Worm (Caenorhabditis elegans) whole organism, L3 larva: ENCODE measurements around the gene cex-2.

ENCODE experiments used
- ama-1 ChIP-seq: fragments of 150-350 bp; optimal IDR thresholded peaks from 2 replicates; lab custom pipeline; 2018
- ceh-82 ChIP-seq: fragments of 150-350 bp; optimal IDR thresholded peaks from 2 replicates; lab custom pipeline; 2014; ENCODE audit warnings: missing biosample characterization, missing genetic modification characterization
- ceh-9 ChIP-seq: sonication (generic microtip); optimal IDR thresholded peaks from 2 replicates; lab custom pipeline; 2018; ENCODE audit warnings: missing biosample characterization, missing genetic modification characterization
- egl-27 ChIP-seq: sonication (generic microtip); optimal IDR thresholded peaks from 4 replicates; lab custom pipeline; 2017; ENCODE audit warnings: missing biosample characterization, missing genetic modification reagents, missing genetic modification characterization
- elt-1 ChIP-seq: fragments of 150-350 bp; optimal IDR thresholded peaks from 2 replicates; lab custom pipeline; 2014; ENCODE audit warnings: missing biosample characterization, missing genetic modification characterization
- elt-2 ChIP-seq: sonication (generic microtip); optimal IDR thresholded peaks from 2 replicates; lab custom pipeline; 2016; ENCODE audit warnings: missing genetic modification reagents, mild to moderate bottlenecking, missing genetic modification characterization, missing compliant biosample characterization
- elt-3 ChIP-seq, 3 experiments: fragments of 150-350 bp in 1 of 3; sonication (generic microtip) in 2 of 3; optimal IDR thresholded peaks; 2 replicates in 2 of 3; 4 replicates in 1 of 3; lab custom pipeline; 2014 to 2017; ENCODE audit warnings: missing biosample characterization in 3 of 3, missing genetic modification characterization in 3 of 3
- fkh-10 ChIP-seq: sonication (generic microtip); optimal IDR thresholded peaks from 2 replicates; lab custom pipeline; 2017; ENCODE audit warnings: missing biosample characterization, missing genetic modification reagents, missing genetic modification characterization
- fkh-2 ChIP-seq: fragments of 150-350 bp; optimal IDR thresholded peaks from 2 replicates; lab custom pipeline; 2014; ENCODE audit warnings: missing biosample characterization, missing genetic modification reagents, missing genetic modification characterization
- hmg-11 ChIP-seq: sonication (generic microtip); optimal IDR thresholded peaks from 2 replicates; lab custom pipeline; 2016; ENCODE audit warnings: missing genetic modification characterization, missing compliant biosample characterization
- lin-15B ChIP-seq: fragments of 150-350 bp; optimal IDR thresholded peaks from 2 replicates; lab custom pipeline; 2014; ENCODE audit warnings: missing biosample characterization, missing genetic modification characterization
- lin-39 ChIP-seq: fragments of 150-350 bp; optimal IDR thresholded peaks from 2 replicates; lab custom pipeline; 2018; ENCODE audit warnings: missing biosample characterization, missing genetic modification reagents, missing genetic modification characterization
- mdl-1 ChIP-seq: fragments of 150-350 bp; optimal IDR thresholded peaks from 2 replicates; lab custom pipeline; 2014; ENCODE audit warnings: missing biosample characterization, missing genetic modification characterization
- mml-1 ChIP-seq: fragments of 150-350 bp; sonication (generic microtip); optimal IDR thresholded peaks from 3 replicates; lab custom pipeline; 2014; ENCODE audit warnings: missing biosample characterization, missing genetic modification characterization
- nfya-1 ChIP-seq: sonication (generic microtip); optimal IDR thresholded peaks from 2 replicates; lab custom pipeline; 2017; ENCODE audit warnings: missing genetic modification characterization, mild to moderate bottlenecking, missing compliant biosample characterization, antibody characterized with exemption, moderate library complexity; ENCODE audit not compliant: insufficient read depth
- nhr-12 ChIP-seq: fragments of 150-350 bp; optimal IDR thresholded peaks from 2 replicates; lab custom pipeline; 2014; ENCODE audit warnings: missing biosample characterization, missing genetic modification characterization
- nhr-23 ChIP-seq: fragments of 150-350 bp; optimal IDR thresholded peaks from 2 replicates; lab custom pipeline; 2014; ENCODE audit warnings: missing biosample characterization, missing genetic modification reagents, missing genetic modification characterization
- nhr-237 ChIP-seq: fragments of 150-350 bp; optimal IDR thresholded peaks from 2 replicates; lab custom pipeline; 2014; ENCODE audit warnings: missing biosample characterization, missing genetic modification characterization
- nhr-28 ChIP-seq: fragments of 150-350 bp; optimal IDR thresholded peaks from 2 replicates; lab custom pipeline; 2014; ENCODE audit warnings: missing biosample characterization, missing genetic modification characterization
- nhr-43 ChIP-seq: sonication (generic microtip); optimal IDR thresholded peaks from 2 replicates; lab custom pipeline; 2016; ENCODE audit warnings: mild to moderate bottlenecking, missing genetic modification characterization, missing compliant biosample characterization; ENCODE audit not compliant: poor library complexity, severe bottlenecking
- nhr-77 ChIP-seq: fragments of 150-350 bp; optimal IDR thresholded peaks from 2 replicates; lab custom pipeline; 2014; ENCODE audit warnings: missing biosample characterization, missing genetic modification characterization
- pha-4 ChIP-seq: fragments of 150-350 bp; optimal IDR thresholded peaks from 2 replicates; lab custom pipeline; 2014; ENCODE audit warnings: missing biosample characterization, missing genetic modification reagents, missing genetic modification characterization
- sea-2 ChIP-seq: fragments of 150-350 bp; sonication (generic microtip); optimal IDR thresholded peaks from 4 replicates; lab custom pipeline; 2014; ENCODE audit warnings: missing biosample characterization, missing genetic modification reagents, missing genetic modification characterization
- skn-1 ChIP-seq: fragments of 150-350 bp; optimal IDR thresholded peaks from 2 replicates; lab custom pipeline; 2014; ENCODE audit warnings: missing biosample characterization, missing genetic modification characterization
- snpc-4 ChIP-seq: fragments of 150-350 bp; optimal IDR thresholded peaks from 2 replicates; lab custom pipeline; 2014; ENCODE audit warnings: missing biosample characterization, missing genetic modification characterization
- unc-39 ChIP-seq: sonication (generic microtip); optimal IDR thresholded peaks from 4 replicates; lab custom pipeline; 2017; ENCODE audit warnings: missing biosample characterization, missing genetic modification characterization
- zag-1 ChIP-seq: fragments of 150-350 bp; optimal IDR thresholded peaks from 2 replicates; lab custom pipeline; 2014; ENCODE audit warnings: missing biosample characterization, missing genetic modification characterization
- ztf-11 ChIP-seq: fragments of 150-350 bp; optimal IDR thresholded peaks from 2 replicates; lab custom pipeline; 2014; ENCODE audit warnings: missing biosample characterization, missing genetic modification characterization

cex-2 gene

DNA sequence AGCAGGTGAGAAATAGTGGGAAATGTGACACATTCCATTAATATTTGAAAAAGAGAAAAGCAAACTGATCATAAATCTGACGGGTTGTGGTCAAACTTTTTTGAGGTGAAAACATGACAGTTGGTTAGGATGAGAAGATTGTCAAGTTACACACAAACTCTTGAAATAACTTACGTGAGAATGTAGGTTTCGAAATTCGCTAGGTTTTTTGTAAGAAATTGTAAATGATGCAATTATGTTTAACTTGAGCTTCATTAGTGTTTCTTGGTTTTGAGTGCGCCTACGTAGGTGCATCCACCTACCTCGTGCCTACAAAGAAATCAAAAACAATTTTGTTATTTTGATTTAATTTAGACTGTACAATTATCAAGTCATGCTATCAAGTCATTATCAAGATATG lies at the start of gene cex-2:
TSS of gene cex-2 (minus strand) at position 101 of the 400 bp plus-strand sequence.
- TF ChIP-seq lin-15B (tag; lab: Kevin White, UChicago), result no peak
- no peak for TF ChIP-seq elt-3 (tag; optimal IDR thresholded peaks at IDR 0.05; lab: Kevin White, UChicago)
- TF ChIP-seq nfya-1, result no peak
- no peak for TF ChIP-seq nhr-77 (tag; lab: Kevin White, UChicago)
- peak; percentile 28 for TF ChIP-seq pha-4 (tag; lab: Kevin White, UChicago)
- no peak for TF ChIP-seq zag-1
- TF ChIP-seq sea-2 (GFP tag; lab: Kevin White, UChicago), result no peak
- no peak for TF ChIP-seq elt-2
- TF ChIP-seq, all 47 proteins: peak for 1

DNA sequence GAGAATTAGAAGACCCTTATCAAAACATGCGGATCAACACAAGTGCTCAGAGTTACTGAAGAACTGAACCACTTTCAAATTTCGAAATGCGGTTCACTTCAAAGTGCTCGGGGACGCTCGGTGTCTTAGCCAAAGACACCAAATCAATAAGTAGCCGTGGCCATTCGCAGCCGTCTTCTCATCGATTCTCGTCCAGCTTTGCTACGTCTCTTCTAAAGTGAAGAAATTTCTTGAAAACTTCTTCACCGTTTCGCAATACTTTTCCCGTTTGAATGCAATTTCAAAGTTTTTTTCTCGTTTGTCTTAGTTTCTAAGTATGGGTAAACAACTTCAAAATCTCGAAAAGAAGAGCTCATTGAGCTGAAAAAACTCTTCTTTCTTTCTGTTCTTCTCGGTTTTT lies 49.7 kb upstream of the cex-2 start:
- no peak for TF ChIP-seq unc-39 (tag; lab: Kevin White, UChicago)
- peak; percentile 74 for TF ChIP-seq nfya-1
- TF ChIP-seq fkh-10, result peak; percentile 31
- TF ChIP-seq ceh-9 (tag; lab: Kevin White, UChicago), result no peak
- TF ChIP-seq hmg-11 (tag; lab: Kevin White, UChicago), result peak; percentile 18
- no peak for TF ChIP-seq lin-15B (tag; lab: Kevin White, UChicago)
- TF ChIP-seq ama-1 (lab: Kevin White, UChicago), result no peak
- peak; percentile 40 for TF ChIP-seq sea-2 (GFP tag; lab: Kevin White, UChicago)
- no peak for TF ChIP-seq nhr-28
- TF ChIP-seq nhr-43 (tag; lab: Kevin White, UChicago), result no peak
- TF ChIP-seq nhr-12 (tag; lab: Kevin White, UChicago), result no peak
- TF ChIP-seq lin-39, result peak; percentile 60
- TF ChIP-seq zag-1, result no peak
- TF ChIP-seq, all 47 proteins: peak for 5

DNA sequence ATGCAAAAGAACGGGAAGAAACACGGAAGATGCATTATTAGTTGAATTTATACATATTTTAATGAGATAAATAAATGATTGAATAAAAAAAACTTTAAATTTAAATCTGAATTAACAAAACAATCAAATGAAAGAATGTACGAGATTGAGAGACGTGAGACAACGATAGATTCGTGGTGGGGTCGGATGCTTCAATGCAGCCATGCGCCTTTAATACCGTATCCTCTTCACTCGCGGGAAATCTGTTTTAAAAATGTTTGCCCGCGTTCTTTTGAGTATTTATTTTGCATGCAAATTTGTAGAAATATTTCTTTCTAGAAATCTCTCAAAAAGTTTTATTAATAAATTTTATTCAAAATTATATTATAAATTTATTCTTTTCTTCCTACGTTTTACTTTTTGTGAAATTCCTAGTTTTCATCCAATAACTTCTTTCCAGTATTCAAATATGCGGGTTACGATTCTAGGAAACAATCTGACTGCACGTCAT lies 45.2 kb upstream of the cex-2 start, which contains the start of gene perm-1:
TSS of gene perm-1 (plus strand) at position 440 of the 490 bp plus-strand sequence.
- no peak for TF ChIP-seq pha-4 (tag; lab: Kevin White, UChicago)
- no peak for TF ChIP-seq unc-39 (tag; lab: Kevin White, UChicago)
- no peak for TF ChIP-seq mdl-1 (tag; lab: Kevin White, UChicago)
- TF ChIP-seq mml-1 (tag; lab: Kevin White, UChicago), result no peak
- TF ChIP-seq elt-1 (tag; lab: Kevin White, UChicago), result no peak
- TF ChIP-seq egl-27 (tag; lab: Kevin White, UChicago), result no peak
- no peak for TF ChIP-seq nfya-1
- no peak for TF ChIP-seq hmg-11 (tag; lab: Kevin White, UChicago)
- TF ChIP-seq ama-1 (lab: Kevin White, UChicago), result no peak
- no peak for TF ChIP-seq skn-1 (tag; lab: Kevin White, UChicago)
- no peak for TF ChIP-seq ztf-11 (tag; lab: Kevin White, UChicago)
- no peak for TF ChIP-seq nhr-237
- no peak for TF ChIP-seq elt-3 (tag; optimal IDR thresholded peaks at IDR 0.05; lab: Kevin White, UChicago)

DNA sequence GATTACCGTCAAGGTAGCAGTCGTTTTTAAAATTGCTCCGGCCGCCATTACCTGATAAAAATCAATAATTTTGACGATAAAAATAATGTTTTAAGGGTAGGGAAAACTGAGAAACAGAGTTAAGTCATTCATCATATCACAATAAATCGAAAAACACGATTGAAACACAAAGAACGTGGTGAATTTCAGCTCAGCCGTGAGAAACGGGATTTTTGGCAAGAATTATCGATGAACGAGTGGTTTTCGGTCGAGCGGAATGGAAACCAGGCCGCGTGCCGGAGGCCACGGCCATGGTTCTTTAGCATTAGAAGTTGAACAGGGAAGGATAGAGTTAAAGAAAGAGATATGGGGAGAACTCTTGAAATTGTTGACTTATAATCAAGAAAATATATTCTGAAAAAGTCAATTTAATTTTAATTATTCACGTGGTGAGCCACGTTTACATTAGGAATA lies 44.1 kb upstream of the cex-2 start, which contains the start of the genes vha-4 and T01H3.5:
TSS of gene vha-4 (minus strand) at position 51 of the 453 bp plus-strand sequence.
TSS of gene T01H3.5 (plus strand) at position 351 of the 453 bp plus-strand sequence.
- TF ChIP-seq hmg-11 (tag; lab: Kevin White, UChicago) (peak; percentile 52), lin-15B (tag; lab: Kevin White, UChicago) (peak; percentile 4), mdl-1 (tag; lab: Kevin White, UChicago) (no peak), snpc-4 (no peak)

DNA sequence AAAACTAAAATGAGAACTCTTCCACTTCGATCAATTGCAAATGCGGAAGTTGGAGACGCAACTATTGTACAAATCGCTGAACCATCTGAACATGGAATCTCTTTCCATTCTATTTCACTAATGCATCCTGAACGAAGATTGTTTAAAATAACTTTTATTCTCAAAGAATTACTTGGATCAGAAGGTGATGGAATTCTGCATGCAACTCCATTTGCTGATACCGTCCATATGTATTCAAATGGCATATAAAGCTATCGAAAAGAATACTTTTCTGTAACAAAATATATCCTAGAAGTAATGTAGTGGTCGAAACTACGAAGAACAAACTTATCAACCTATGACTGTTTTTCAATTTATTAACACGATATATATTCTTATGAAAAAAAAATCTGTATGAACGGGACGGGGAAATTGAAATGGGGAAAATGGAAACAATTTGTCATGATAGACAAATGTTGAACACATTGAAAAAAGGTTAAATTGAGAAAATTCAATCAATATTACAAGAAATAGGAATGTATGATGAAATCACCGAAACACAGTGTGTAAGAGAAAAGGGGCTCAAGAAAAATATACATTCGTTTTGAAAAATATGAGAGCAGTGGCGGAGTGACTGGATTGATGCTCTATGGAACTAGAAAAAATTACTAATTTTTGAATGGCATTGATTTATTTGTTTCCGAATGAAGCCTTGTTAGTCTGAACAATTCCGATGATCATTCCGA lies 42.7 kb upstream of the cex-2 start, which contains the start of gene T01H3.2:
TSS of gene T01H3.2 (minus strand) at position 251 of the 725 bp plus-strand sequence.
- TF ChIP-seq nhr-23, result peak; percentile 15
- peak; percentile 18 for TF ChIP-seq elt-2
- TF ChIP-seq fkh-2 (tag; lab: Kevin White, UChicago), result no peak
- no peak for TF ChIP-seq egl-27 (tag; lab: Kevin White, UChicago)
- TF ChIP-seq ztf-11 (tag; lab: Kevin White, UChicago), result no peak
- TF ChIP-seq nhr-43 (tag; lab: Kevin White, UChicago), result peak; percentile 13
- no peak for TF ChIP-seq ceh-82 (tag; lab: Kevin White, UChicago)
